Worm (Caenorhabditis elegans) whole organism, L1 larva: Measurements from ENCODE around the gene abu-1.

Experiments
- F16B12.6 ChIP-seq: fragments of 150-350 bp; optimal IDR thresholded peaks from 2 replicates; lab custom pipeline; 2014; ENCODE audit warnings: missing biosample characterization, missing genetic modification characterization
- dpl-1 ChIP-seq, 3 experiments: fragments of 150-350 bp in 2 of 3; sonication (generic microtip) in 1 of 3; optimal IDR thresholded peaks; 2 replicates each; lab custom pipeline; 2014 to 2017; ENCODE audit warnings: missing biosample characterization in 3 of 3, missing genetic modification characterization in 3 of 3, missing genetic modification reagents in 3 of 3
- isw-1 ChIP-seq: fragments of 200-800 bp; sonication (Bioruptor generic); IDR thresholded peaks from 2 replicates; pipeline ENCODE4 v1.3.6; 2022; ENCODE audit warnings: missing genetic modification characterization, missing compliant biosample characterization
- lin-35 ChIP-seq, 2 experiments: fragments of 150-350 bp; optimal IDR thresholded peaks; 2 replicates each; lab custom pipeline; 2014; ENCODE audit warnings: missing biosample characterization in 2 of 2, missing genetic modification characterization in 2 of 2, missing genetic modification reagents in 2 of 2
- mdl-1 ChIP-seq, 2 experiments: fragments of 150-350 bp; optimal IDR thresholded peaks; 2 replicates each; lab custom pipeline; 2014 to 2017; ENCODE audit warnings: missing biosample characterization in 2 of 2, missing genetic modification characterization in 2 of 2, inconsistent platforms in 1 of 2
- nhr-12 ChIP-seq: sonication (generic microtip); optimal IDR thresholded peaks from 2 replicates; lab custom pipeline; 2017; ENCODE audit warnings: missing biosample characterization, missing genetic modification characterization
- snu-23 ChIP-seq: sonication (generic microtip); optimal IDR thresholded peaks from 2 replicates; lab custom pipeline; 2016; ENCODE audit warnings: missing genetic modification characterization, missing compliant biosample characterization

ce11 chrV:10350054-10350453 lies 31.6 kb downstream of the abu-1 start, which contains the start of gene K07C5.9:
- TF ChIP-seq F16B12.6 (tag; lab: Kevin White, UChicago) (no peak), nhr-12 (no peak), snu-23 (GFP tag; lab: Kevin White, UChicago) (no peak), dpl-1 (GFP tag; optimal IDR thresholded peaks at IDR 0.05; lab: Kevin White, UChicago) (no peak), isw-1 (GFP tag; lab: Robert Waterston, UW) (no peak), mdl-1 (tag; optimal IDR thresholded peaks at IDR 0.05; lab: Kevin White, UChicago) (no peak), lin-35 (GFP tag; optimal IDR thresholded peaks at IDR 0.05; lab: Kevin White, UChicago) (no peak)
